Worm (Caenorhabditis elegans) whole organism, L3 larva: ENCODE results near the gene ifas-1.

Experiments used
- R02D3.7 ChIP-seq: fragments of 150-350 bp; optimal IDR thresholded peaks from 2 replicates; lab custom pipeline; 2014; ENCODE audit warnings: missing biosample characterization, missing genetic modification characterization
- ZK546.5 ChIP-seq: sonication (generic microtip); optimal IDR thresholded peaks from 2 replicates; lab custom pipeline; 2017; ENCODE audit warnings: missing biosample characterization, missing genetic modification characterization
- eor-1 ChIP-seq, 2 experiments: fragments of 150-350 bp; optimal IDR thresholded peaks; 2 replicates each; lab custom pipeline; 2014 to 2018; ENCODE audit warnings: missing biosample characterization in 2 of 2, missing genetic modification characterization in 2 of 2
- fos-1 ChIP-seq: fragments of 150-350 bp; optimal IDR thresholded peaks from 2 replicates; lab custom pipeline; 2014; ENCODE audit warnings: missing biosample characterization, missing genetic modification characterization
- lin-15B ChIP-seq: fragments of 150-350 bp; optimal IDR thresholded peaks from 2 replicates; lab custom pipeline; 2014; ENCODE audit warnings: missing biosample characterization, missing genetic modification characterization
- nfya-1 ChIP-seq: sonication (generic microtip); optimal IDR thresholded peaks from 2 replicates; lab custom pipeline; 2017; ENCODE audit warnings: missing genetic modification characterization, mild to moderate bottlenecking, missing compliant biosample characterization, antibody characterized with exemption, moderate library complexity; ENCODE audit not compliant: insufficient read depth
- nhr-237 ChIP-seq: fragments of 150-350 bp; optimal IDR thresholded peaks from 2 replicates; lab custom pipeline; 2014; ENCODE audit warnings: missing biosample characterization, missing genetic modification characterization
- nhr-25 ChIP-seq: sonication (generic microtip); optimal IDR thresholded peaks from 2 replicates; lab custom pipeline; 2017; ENCODE audit warnings: missing biosample characterization, missing genetic modification characterization
- tbx-2 ChIP-seq: sonication (generic microtip); optimal IDR thresholded peaks from 2 replicates; lab custom pipeline; 2016; ENCODE audit warnings: mild to moderate bottlenecking, missing genetic modification characterization, missing compliant biosample characterization
- ztf-11 ChIP-seq: fragments of 150-350 bp; optimal IDR thresholded peaks from 2 replicates; lab custom pipeline; 2014; ENCODE audit warnings: missing biosample characterization, missing genetic modification characterization

DNA sequence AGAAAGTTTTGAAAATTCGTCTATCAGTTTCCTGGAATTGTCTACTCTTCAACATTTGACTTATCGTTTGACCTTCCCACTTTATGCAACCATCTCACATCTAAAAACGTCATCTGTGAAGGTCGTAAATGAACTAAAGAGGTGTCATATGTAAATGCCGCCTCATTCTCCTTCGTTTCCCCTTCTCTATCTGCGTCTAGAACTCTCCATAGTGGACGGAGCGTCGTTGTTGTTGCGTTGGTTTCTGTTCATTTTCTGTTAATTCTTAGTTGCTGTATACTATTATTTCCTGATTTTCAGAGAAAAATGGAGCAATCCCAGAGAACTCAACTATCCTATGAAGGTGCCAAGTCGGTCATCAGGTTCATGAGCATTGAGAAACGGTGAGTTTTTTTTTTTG lies 28.4 kb upstream of the ifas-1 start, which contains the start of gene fbxc-52:
- TF ChIP-seq R02D3.7 (tag; lab: Kevin White, UChicago) (no peak), nfya-1 (tag; lab: Kevin White, UChicago) (no peak), ztf-11 (tag; lab: Kevin White, UChicago) (no peak), lin-15B (tag; lab: Kevin White, UChicago) (no peak), fos-1 (tag; lab: Kevin White, UChicago) (no peak), eor-1 (tag; optimal IDR thresholded peaks at IDR 0.05; lab: Kevin White, UChicago) (no peak), nhr-25 (tag; lab: Kevin White, UChicago) (peak; percentile 45), tbx-2 (tag; lab: Kevin White, UChicago) (no peak), nhr-237 (no peak), ZK546.5 (tag; lab: Kevin White, UChicago) (no peak)
